Fruit fly (Drosophila melanogaster) whole organism: Measurements from ENCODE around the gene Bub1.

Experiments
- CG8478 ChIP-seq: fragments of >200 bp; optimal IDR thresholded peaks from 2 replicates; lab custom pipeline; 2018; ENCODE audit warnings: inconsistent platforms
- Dll ChIP-seq: fragments of >200 bp; optimal IDR thresholded peaks from 2 replicates; lab custom pipeline; 2017
- psq ChIP-seq: fragments of >200 bp; optimal IDR thresholded peaks from 2 replicates; lab custom pipeline; 2017
- usp ChIP-seq: fragments of >200 bp; optimal IDR thresholded peaks from 2 replicates; lab custom pipeline; 2017; ENCODE audit warnings: missing biosample characterization, missing genetic modification characterization, mixed read lengths

DNA sequence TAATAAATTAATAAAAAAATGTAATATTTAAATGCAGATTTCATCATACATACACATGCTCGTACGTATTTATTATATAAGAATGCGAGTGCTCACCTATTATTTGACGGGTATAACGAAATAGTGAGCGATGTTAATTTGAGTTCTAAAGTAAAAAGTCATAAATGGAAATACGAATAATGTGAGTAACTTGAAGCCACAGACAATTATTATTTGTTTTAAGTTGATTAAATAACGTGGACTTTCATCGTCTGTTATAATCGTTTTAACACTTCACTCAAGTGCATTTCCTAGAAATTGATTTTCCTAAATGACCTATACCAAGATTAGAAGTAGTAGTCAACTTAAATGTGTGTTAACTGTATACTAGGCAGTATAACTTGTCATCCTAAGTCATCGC, 23.6 kb downstream of the Bub1 start:
- TF ChIP-seq psq (lab: Kevin White, UChicago), result no peak
- no peak for TF ChIP-seq usp (GFP tag; lab: Kevin White, UChicago)
- TF ChIP-seq CG8478 (lab: Kevin White, UChicago), result no peak
- no peak for TF ChIP-seq Dll (lab: Kevin White, UChicago)
